Worm (Caenorhabditis elegans) whole organism, mixed stage, embryonic: Measurements from ENCODE around the gene wdr-31.

Experiments
- M03D4.4 ChIP-seq: sonication (generic microtip); optimal IDR thresholded peaks from 2 replicates; lab custom pipeline; 2017; ENCODE audit warnings: mild to moderate bottlenecking, missing genetic modification characterization, missing compliant biosample characterization
- ceh-39 ChIP-seq: fragments of 150-350 bp; optimal IDR thresholded peaks from 2 replicates; lab custom pipeline; 2014; ENCODE audit warnings: missing biosample characterization, missing genetic modification characterization
- ceh-83 ChIP-seq: fragments of 200-800 bp; sonication (Bioruptor generic); optimal IDR thresholded peaks from 2 replicates; lab custom pipeline; 2018; ENCODE audit warnings: mild to moderate bottlenecking, missing genetic modification characterization, missing compliant biosample characterization
- ces-1 ChIP-seq: fragments of 150-350 bp; optimal IDR thresholded peaks from 2 replicates; lab custom pipeline; 2014; ENCODE audit warnings: missing biosample characterization, missing genetic modification reagents, missing genetic modification characterization
- cnd-1 ChIP-seq: fragments of 200-800 bp; sonication (Bioruptor generic); optimal IDR thresholded peaks from 2 replicates; lab custom pipeline; 2018; ENCODE audit warnings: mild to moderate bottlenecking, missing genetic modification characterization, missing compliant biosample characterization
- elt-1 ChIP-seq: sonication (generic microtip); optimal IDR thresholded peaks from 2 replicates; lab custom pipeline; 2017; ENCODE audit warnings: missing genetic modification characterization, mild to moderate bottlenecking, missing compliant biosample characterization, antibody characterized with exemption, moderate library complexity, borderline replicate concordance; ENCODE audit not compliant: insufficient read depth
- elt-3 ChIP-seq: fragments of 150-350 bp; optimal IDR thresholded peaks from 2 replicates; lab custom pipeline; 2014; ENCODE audit warnings: missing biosample characterization, missing genetic modification characterization
- flh-1 ChIP-seq: fragments of 200-800 bp; sonication (Bioruptor generic); optimal IDR thresholded peaks from 2 replicates; lab custom pipeline; 2018; ENCODE audit warnings: mild to moderate bottlenecking, missing genetic modification characterization, moderate library complexity, missing compliant biosample characterization
- ham-2 ChIP-seq: fragments of 200-800 bp; sonication (Bioruptor generic); optimal IDR thresholded peaks from 2 replicates; lab custom pipeline; 2018; ENCODE audit warnings: mild to moderate bottlenecking, missing genetic modification characterization, missing compliant biosample characterization
- hlh-1 ChIP-seq: fragments of 150-350 bp; optimal IDR thresholded peaks from 2 replicates; lab custom pipeline; 2014; ENCODE audit warnings: missing biosample characterization, missing genetic modification reagents, missing genetic modification characterization
- lin-13 ChIP-seq: fragments of 150-350 bp; optimal IDR thresholded peaks from 2 replicates; lab custom pipeline; 2014; ENCODE audit warnings: missing biosample characterization, missing genetic modification characterization
- lin-32 ChIP-seq: fragments of 200-800 bp; sonication (Bioruptor generic); optimal IDR thresholded peaks from 2 replicates; lab custom pipeline; 2018; ENCODE audit warnings: mild to moderate bottlenecking, missing genetic modification characterization, missing compliant biosample characterization
- lsy-2 ChIP-seq: fragments of 150-350 bp; optimal IDR thresholded peaks from 2 replicates; lab custom pipeline; 2014; ENCODE audit warnings: missing biosample characterization, missing genetic modification characterization
- mab-5 ChIP-seq: fragments of 150-350 bp; optimal IDR thresholded peaks from 2 replicates; lab custom pipeline; 2014; ENCODE audit warnings: missing biosample characterization, missing genetic modification characterization
- mls-2 ChIP-seq: sonication (generic microtip); optimal IDR thresholded peaks from 2 replicates; lab custom pipeline; 2016; ENCODE audit warnings: mild to moderate bottlenecking, missing genetic modification characterization, moderate library complexity, missing compliant biosample characterization
- nhr-12 ChIP-seq: fragments of 150-350 bp; optimal IDR thresholded peaks from 2 replicates; lab custom pipeline; 2014; ENCODE audit warnings: missing biosample characterization, missing genetic modification characterization
- nhr-237 ChIP-seq: fragments of 150-350 bp; optimal IDR thresholded peaks from 2 replicates; lab custom pipeline; 2014; ENCODE audit warnings: missing biosample characterization, missing genetic modification characterization
- pha-4 ChIP-seq: fragments of 150-350 bp; optimal IDR thresholded peaks from 2 replicates; lab custom pipeline; 2018; ENCODE audit warnings: missing biosample characterization, missing genetic modification reagents, missing genetic modification characterization
- sem-2 ChIP-seq: fragments of 200-800 bp; sonication (Bioruptor generic); optimal IDR thresholded peaks from 2 replicates; lab custom pipeline; 2018; ENCODE audit warnings: mild to moderate bottlenecking, missing genetic modification characterization, missing compliant biosample characterization
- snpc-4 ChIP-seq: fragments of 150-350 bp; optimal IDR thresholded peaks from 2 replicates; lab custom pipeline; 2014; ENCODE audit warnings: missing biosample characterization, missing genetic modification characterization
- sptf-1 ChIP-seq: sonication (generic microtip); optimal IDR thresholded peaks from 2 replicates; lab custom pipeline; 2017; ENCODE audit warnings: mild to moderate bottlenecking, missing genetic modification characterization, moderate library complexity, missing compliant biosample characterization
- tbx-8 ChIP-seq: fragments of 200-800 bp; sonication (Bioruptor generic); optimal IDR thresholded peaks from 2 replicates; lab custom pipeline; 2018; ENCODE audit warnings: mild to moderate bottlenecking, missing genetic modification characterization, moderate library complexity, missing compliant biosample characterization
- unc-120 ChIP-seq: sonication (generic microtip); optimal IDR thresholded peaks from 2 replicates; lab custom pipeline; 2017; ENCODE audit warnings: missing genetic modification characterization, missing compliant biosample characterization; ENCODE audit not compliant: poor library complexity, severe bottlenecking
- unc-62 ChIP-seq: fragments of 150-350 bp; optimal IDR thresholded peaks from 2 replicates; lab custom pipeline; 2014; ENCODE audit warnings: missing biosample characterization, missing genetic modification reagents, missing genetic modification characterization
- zip-8 ChIP-seq: fragments of 150-350 bp; optimal IDR thresholded peaks from 2 replicates; lab custom pipeline; 2014; ENCODE audit warnings: missing biosample characterization, missing genetic modification characterization
- ztf-11 ChIP-seq: fragments of 150-350 bp; optimal IDR thresholded peaks from 2 replicates; lab custom pipeline; 2014; ENCODE audit warnings: missing biosample characterization, missing genetic modification characterization

The wdr-31 gene

ce11 chrII:2777846-2778245, 42.8 kb upstream of the wdr-31 start, which contains the start of gene F08D12.4:
F08D12.4 (plus strand) TSS chrII:2778146.
- TF ChIP-seq elt-1 (tag; lab: Kevin White, UChicago): no peak
- no peak for TF ChIP-seq ces-1

ce11 chrII:2774904-2775303, 39.8 kb upstream of the wdr-31 start, which contains the start of gene fbxb-111:
fbxb-111 (minus strand) TSS chrII:2775004.
- TF ChIP-seq M03D4.4: no peak
- TF ChIP-seq elt-3: no peak
- no peak for TF ChIP-seq lsy-2 (tag; lab: Kevin White, UChicago)
- TF ChIP-seq elt-1 (tag; lab: Kevin White, UChicago): no peak
- TF ChIP-seq ceh-83 (GFP tag; lab: Kevin White, UChicago): no peak
- no peak for TF ChIP-seq zip-8 (tag; lab: Kevin White, UChicago)
- TF ChIP-seq cnd-1 (tag; lab: Kevin White, UChicago): no peak
- TF ChIP-seq lin-32: no peak
- TF ChIP-seq lin-13: no peak
- TF ChIP-seq unc-62: no peak
- TF ChIP-seq snpc-4 (tag; lab: Kevin White, UChicago): no peak
- no peak for TF ChIP-seq sptf-1
- TF ChIP-seq mab-5 (tag; lab: Kevin White, UChicago): no peak
- no peak for TF ChIP-seq mls-2 (tag; lab: Kevin White, UChicago)
- TF ChIP-seq tbx-8 (GFP tag; lab: Kevin White, UChicago): no peak
- TF ChIP-seq nhr-12 (tag; lab: Kevin White, UChicago): no peak
- TF ChIP-seq sem-2 (GFP tag; lab: Kevin White, UChicago): no peak
- no peak for TF ChIP-seq ztf-11 (tag; lab: Kevin White, UChicago)
- TF ChIP-seq ceh-39: no peak

- TF ChIP-seq lsy-2 (tag; lab: Kevin White, UChicago) (no peak), unc-62 (no peak), pha-4 (tag; lab: Kevin White, UChicago) (no peak), cnd-1 (tag; lab: Kevin White, UChicago) (no peak), hlh-1 (tag; lab: Kevin White, UChicago) (no peak), nhr-237 (tag; lab: Kevin White, UChicago) (no peak), unc-120 (tag; lab: Kevin White, UChicago) (no peak), flh-1 (GFP tag; lab: Kevin White, UChicago) (no peak)
Measured at ce11 chrII:2773534-2773933, 38.4 kb upstream of the wdr-31 start, which contains the start of gene sdz-9. sdz-9 (minus strand) TSS chrII:2773634.

- TF ChIP-seq lin-32: no peak
- TF ChIP-seq ham-2 (GFP tag; lab: Kevin White, UChicago): no peak
- no peak for TF ChIP-seq zip-8 (tag; lab: Kevin White, UChicago)
- TF ChIP-seq ceh-39: peak; percentile 18
Measured at ce11 chrII:2772166-2772565, 37.1 kb upstream of the wdr-31 start, which contains the start of gene sdz-10. sdz-10 (minus strand) TSS chrII:2772266.

ce11 chrII:2770788-2771187, 35.7 kb upstream of the wdr-31 start, which contains the start of gene fbxb-105:
fbxb-105 (minus strand) TSS chrII:2770888.
- peak; percentile 59 for TF ChIP-seq cnd-1 (tag; lab: Kevin White, UChicago)
- TF ChIP-seq ceh-39: peak; percentile 38
- no peak for TF ChIP-seq elt-3

ce11 chrII:2769021-2769420, 33.9 kb upstream of the wdr-31 start, which contains the start of gene F08D12.7:
F08D12.7 (minus strand) TSS chrII:2769121.
- TF ChIP-seq sem-2 (GFP tag; lab: Kevin White, UChicago) (no peak), hlh-1 (tag; lab: Kevin White, UChicago) (peak; percentile 88), lsy-2 (tag; lab: Kevin White, UChicago) (no peak)

ce11 chrII:2766331-2766730, 31.2 kb upstream of the wdr-31 start, which contains the start of gene F08D12.15:
F08D12.15 (plus strand) TSS chrII:2766631.
- TF ChIP-seq ceh-83 (GFP tag; lab: Kevin White, UChicago) (no peak), elt-1 (tag; lab: Kevin White, UChicago) (no peak), ham-2 (GFP tag; lab: Kevin White, UChicago) (no peak)
- TF ChIP-seq, all 35 proteins: peak for 0
